Worm (Caenorhabditis elegans) whole organism, late embryonic: ENCODE results near the gene atg-9.

Source experiments
- C08G9.2 ChIP-seq: sonication (generic microtip); optimal IDR thresholded peaks from 2 replicates; lab custom pipeline; 2016; ENCODE audit warnings: mild to moderate bottlenecking, missing genetic modification characterization, moderate library complexity, missing compliant biosample characterization
- C38D4.7 ChIP-seq: fragments of 200-800 bp; sonication (Bioruptor generic); optimal IDR thresholded peaks from 2 replicates; lab custom pipeline; 2018; ENCODE audit warnings: mild to moderate bottlenecking, missing genetic modification characterization, moderate library complexity, missing compliant biosample characterization
- K02D7.2 ChIP-seq: sonication (generic microtip); optimal IDR thresholded peaks from 2 replicates; lab custom pipeline; 2017; ENCODE audit warnings: mild to moderate bottlenecking, missing genetic modification characterization, missing compliant biosample characterization
- K09A11.1 ChIP-seq: sonication (generic microtip); optimal IDR thresholded peaks from 2 replicates; lab custom pipeline; 2017; ENCODE audit warnings: antibody characterized with exemption, mild to moderate bottlenecking, missing genetic modification characterization, missing compliant biosample characterization; ENCODE audit not compliant: insufficient read depth
- T23F11.4 ChIP-seq: fragments of 200-800 bp; sonication (Bioruptor generic); optimal IDR thresholded peaks from 2 replicates; lab custom pipeline; 2018; ENCODE audit warnings: mild to moderate bottlenecking, missing genetic modification characterization, missing compliant biosample characterization
- ahr-1 ChIP-seq: sonication (generic microtip); optimal IDR thresholded peaks from 2 replicates; lab custom pipeline; 2016; ENCODE audit warnings: missing genetic modification characterization, missing compliant biosample characterization
- ama-1 ChIP-seq: fragments of 150-350 bp; optimal IDR thresholded peaks from 2 replicates; lab custom pipeline; 2014
- ceh-18 ChIP-seq: sonication (generic microtip); optimal IDR thresholded peaks from 2 replicates; lab custom pipeline; 2016; ENCODE audit warnings: missing genetic modification characterization, missing compliant biosample characterization
- ceh-19 ChIP-seq: fragments of 200-800 bp; sonication (Bioruptor generic); optimal IDR thresholded peaks from 2 replicates; lab custom pipeline; 2018; ENCODE audit warnings: mild to moderate bottlenecking, missing genetic modification characterization, missing compliant biosample characterization
- ceh-2 ChIP-seq: sonication (generic microtip); optimal IDR thresholded peaks from 2 replicates; lab custom pipeline; 2016; ENCODE audit warnings: missing genotype, missing genetic modification characterization, missing compliant biosample characterization
- ceh-22 ChIP-seq: sonication (generic microtip); optimal IDR thresholded peaks from 2 replicates; lab custom pipeline; 2017; ENCODE audit warnings: missing biosample characterization, missing genetic modification characterization
- ceh-24 ChIP-seq: sonication (generic microtip); optimal IDR thresholded peaks from 2 replicates; lab custom pipeline; 2016; ENCODE audit warnings: mild to moderate bottlenecking, missing genetic modification characterization, missing compliant biosample characterization
- ceh-30 ChIP-seq: fragments of 150-350 bp; optimal IDR thresholded peaks from 2 replicates; lab custom pipeline; 2014; ENCODE audit warnings: missing biosample characterization, missing genetic modification characterization
- ceh-31 ChIP-seq: sonication (generic microtip); optimal IDR thresholded peaks from 2 replicates; lab custom pipeline; 2016; ENCODE audit warnings: missing genetic modification characterization, missing compliant biosample characterization
- ceh-34 ChIP-seq: sonication (generic microtip); optimal IDR thresholded peaks from 2 replicates; lab custom pipeline; 2016; ENCODE audit warnings: mild to moderate bottlenecking, missing genetic modification characterization, missing compliant biosample characterization
- ceh-45 ChIP-seq: fragments of 200-800 bp; sonication (Bioruptor generic); IDR thresholded peaks from 2 replicates; pipeline ENCODE4 v1.3.6; 2022; ENCODE audit warnings: missing genetic modification reagents, missing genetic modification characterization, missing compliant biosample characterization
- ceh-48 ChIP-seq: sonication (generic microtip); optimal IDR thresholded peaks from 2 replicates; lab custom pipeline; 2016; ENCODE audit warnings: missing genetic modification characterization, inconsistent platforms, missing compliant biosample characterization
- ceh-9 ChIP-seq: sonication (generic microtip); optimal IDR thresholded peaks from 2 replicates; lab custom pipeline; 2016; ENCODE audit warnings: mild to moderate bottlenecking, missing genetic modification characterization, inconsistent platforms, missing compliant biosample characterization
- che-1 ChIP-seq: sonication (generic microtip); optimal IDR thresholded peaks from 2 replicates; lab custom pipeline; 2016; ENCODE audit warnings: mild to moderate bottlenecking, missing genetic modification characterization, missing compliant biosample characterization
- dve-1 ChIP-seq: sonication (generic microtip); optimal IDR thresholded peaks from 2 replicates; lab custom pipeline; 2017; ENCODE audit warnings: antibody characterized with exemption, mild to moderate bottlenecking, missing genetic modification characterization, missing compliant biosample characterization
- elt-2 ChIP-seq: sonication (generic microtip); optimal IDR thresholded peaks from 2 replicates; lab custom pipeline; 2016; ENCODE audit warnings: missing genetic modification reagents, missing genetic modification characterization, missing compliant biosample characterization
- elt-4 ChIP-seq: sonication (generic microtip); optimal IDR thresholded peaks from 2 replicates; lab custom pipeline; 2016; ENCODE audit warnings: missing genetic modification characterization, missing compliant biosample characterization
- ets-4 ChIP-seq: sonication (generic microtip); optimal IDR thresholded peaks from 2 replicates; lab custom pipeline; 2016; ENCODE audit warnings: missing genetic modification characterization, missing compliant biosample characterization
- eyg-1 ChIP-seq: sonication (generic microtip); optimal IDR thresholded peaks from 2 replicates; lab custom pipeline; 2016; ENCODE audit warnings: missing genotype, missing genetic modification characterization, missing compliant biosample characterization
- gmeb-2 ChIP-seq: sonication (generic microtip); optimal IDR thresholded peaks from 2 replicates; lab custom pipeline; 2016; ENCODE audit warnings: missing genetic modification characterization, inconsistent platforms, missing compliant biosample characterization
- hlh-15 ChIP-seq: sonication (generic microtip); optimal IDR thresholded peaks from 2 replicates; lab custom pipeline; 2016; ENCODE audit warnings: missing genetic modification characterization, missing compliant biosample characterization
- hlh-30 ChIP-seq: sonication (generic microtip); optimal IDR thresholded peaks from 2 replicates; lab custom pipeline; 2017; ENCODE audit warnings: antibody characterized with exemption, missing genetic modification characterization, missing compliant biosample characterization; ENCODE audit not compliant: insufficient read depth
- hlh-6 ChIP-seq: sonication (generic microtip); optimal IDR thresholded peaks from 2 replicates; lab custom pipeline; 2016; ENCODE audit warnings: missing genotype, missing genetic modification characterization, missing compliant biosample characterization
- lim-6 ChIP-seq: sonication (generic microtip); optimal IDR thresholded peaks from 2 replicates; lab custom pipeline; 2016; ENCODE audit warnings: missing genetic modification characterization, missing compliant biosample characterization
- mec-3 ChIP-seq: sonication (generic microtip); optimal IDR thresholded peaks from 2 replicates; lab custom pipeline; 2016; ENCODE audit warnings: borderline replicate concordance, missing genetic modification characterization, missing compliant biosample characterization
- nfya-1 ChIP-seq: sonication (generic microtip); optimal IDR thresholded peaks from 2 replicates; lab custom pipeline; 2017; ENCODE audit warnings: missing genetic modification characterization, mild to moderate bottlenecking, missing compliant biosample characterization, antibody characterized with exemption, moderate library complexity
- npax-4 ChIP-seq: sonication (generic microtip); optimal IDR thresholded peaks from 2 replicates; lab custom pipeline; 2016; ENCODE audit warnings: missing genetic modification characterization, missing compliant biosample characterization
- pat-9 ChIP-seq: fragments of 200-800 bp; sonication (Bioruptor generic); optimal IDR thresholded peaks from 2 replicates; lab custom pipeline; 2018; ENCODE audit warnings: mild to moderate bottlenecking, missing genetic modification characterization, moderate library complexity, missing compliant biosample characterization
- pqm-1 ChIP-seq: sonication (generic microtip); optimal IDR thresholded peaks from 2 replicates; lab custom pipeline; 2016; ENCODE audit warnings: missing genetic modification characterization, missing compliant biosample characterization
- pros-1 ChIP-seq: fragments of 150-350 bp; optimal IDR thresholded peaks from 2 replicates; lab custom pipeline; 2014; ENCODE audit warnings: missing biosample characterization, missing genetic modification reagents, missing genetic modification characterization
- ref-2 ChIP-seq: sonication (generic microtip); optimal IDR thresholded peaks from 2 replicates; lab custom pipeline; 2016; ENCODE audit warnings: missing genetic modification characterization, missing compliant biosample characterization
- rnt-1 ChIP-seq: sonication (generic microtip); optimal IDR thresholded peaks from 2 replicates; lab custom pipeline; 2016; ENCODE audit warnings: missing genetic modification characterization, missing compliant biosample characterization
- sox-2 ChIP-seq: fragments of 200-800 bp; sonication (Bioruptor generic); IDR thresholded peaks from 2 replicates; pipeline ENCODE4 v1.3.6; 2022; ENCODE audit warnings: missing genetic modification reagents, missing genetic modification characterization, missing compliant biosample characterization
- tbx-2 ChIP-seq: sonication (generic microtip); optimal IDR thresholded peaks from 2 replicates; lab custom pipeline; 2016; ENCODE audit warnings: missing genetic modification characterization, missing compliant biosample characterization
- tbx-7 ChIP-seq: sonication (generic microtip); optimal IDR thresholded peaks from 2 replicates; lab custom pipeline; 2016; ENCODE audit warnings: missing genotype, missing genetic modification characterization, missing compliant biosample characterization
- ttx-3 ChIP-seq: sonication (generic microtip); optimal IDR thresholded peaks from 2 replicates; lab custom pipeline; 2016; ENCODE audit warnings: missing genetic modification reagents, missing genetic modification characterization, missing compliant biosample characterization
- unc-42 ChIP-seq: sonication (generic microtip); optimal IDR thresholded peaks from 2 replicates; lab custom pipeline; 2016; ENCODE audit warnings: missing genotype, missing genetic modification characterization, missing compliant biosample characterization
- unc-55 ChIP-seq: sonication (generic microtip); optimal IDR thresholded peaks from 2 replicates; lab custom pipeline; 2017; ENCODE audit warnings: missing biosample characterization, missing genetic modification reagents, missing genetic modification characterization
- unc-86 ChIP-seq: sonication (generic microtip); optimal IDR thresholded peaks from 2 replicates; lab custom pipeline; 2016; ENCODE audit warnings: missing genetic modification characterization, missing compliant biosample characterization

Gene atg-9

DNA sequence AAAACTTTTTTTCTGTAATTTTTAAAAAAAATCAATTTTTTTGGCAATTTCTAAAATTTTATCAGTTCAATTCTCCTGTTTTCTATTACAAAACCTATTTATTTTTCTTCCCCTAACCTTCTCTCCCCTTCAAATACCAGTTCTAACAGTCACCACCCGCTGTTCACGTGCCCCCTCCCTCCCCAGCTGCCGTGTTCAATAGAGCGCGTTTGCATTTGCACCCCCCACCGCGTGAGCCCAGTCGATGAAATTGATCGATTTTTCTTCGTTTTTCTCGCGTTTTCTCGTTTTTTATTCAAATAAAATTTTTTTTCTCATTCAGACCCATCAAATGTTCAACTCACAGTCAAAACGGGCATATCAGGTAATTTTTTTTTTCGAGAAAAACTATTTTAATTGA lies at the start of gene atg-9:
Gene atg-9, plus strand, starts transcription at position 332 of the 400 bp plus-strand sequence.
- TF ChIP-seq nfya-1 (tag; lab: Kevin White, UChicago) (peak; percentile 54), ceh-24 (tag; lab: Kevin White, UChicago) (no peak), ceh-2 (tag; lab: Kevin White, UChicago) (no peak), ceh-19 (GFP tag; lab: Kevin White, UChicago) (no peak), ceh-9 (tag; lab: Kevin White, UChicago) (no peak), hlh-30 (tag; lab: Kevin White, UChicago) (peak; percentile 97), tbx-7 (tag; lab: Kevin White, UChicago) (no peak), ref-2 (tag; lab: Kevin White, UChicago) (peak; percentile 57), ceh-48 (tag; lab: Kevin White, UChicago) (peak; percentile 79), ceh-31 (tag; lab: Kevin White, UChicago) (peak; percentile 18), unc-55 (peak; percentile 17)

DNA sequence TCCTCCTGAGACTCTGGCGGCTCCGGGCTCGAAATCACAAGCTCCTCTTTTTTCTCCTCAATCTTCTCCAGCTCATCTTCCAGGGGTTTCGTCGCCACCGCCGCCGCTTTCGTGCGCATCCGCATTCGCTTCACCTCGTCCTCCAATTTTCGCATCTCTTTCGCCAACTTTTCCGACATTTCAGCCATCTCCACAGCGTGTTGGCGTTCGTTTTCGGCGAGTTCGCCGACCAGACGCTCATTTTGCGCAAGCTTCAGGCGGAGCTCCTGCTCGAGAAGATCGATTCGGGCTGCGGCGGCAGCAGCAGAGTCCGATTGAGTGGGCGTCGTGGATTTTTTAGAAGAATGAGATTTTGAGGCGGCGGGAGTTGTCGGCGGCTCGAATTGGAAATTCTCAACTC lies 45.9 kb upstream of the atg-9 start:
- TF ChIP-seq elt-4 (tag; lab: Kevin White, UChicago) = peak; percentile 89
- no peak for TF ChIP-seq K09A11.1 (tag; lab: Kevin White, UChicago)
- no peak for TF ChIP-seq T23F11.4 (GFP tag; lab: Kevin White, UChicago)

DNA sequence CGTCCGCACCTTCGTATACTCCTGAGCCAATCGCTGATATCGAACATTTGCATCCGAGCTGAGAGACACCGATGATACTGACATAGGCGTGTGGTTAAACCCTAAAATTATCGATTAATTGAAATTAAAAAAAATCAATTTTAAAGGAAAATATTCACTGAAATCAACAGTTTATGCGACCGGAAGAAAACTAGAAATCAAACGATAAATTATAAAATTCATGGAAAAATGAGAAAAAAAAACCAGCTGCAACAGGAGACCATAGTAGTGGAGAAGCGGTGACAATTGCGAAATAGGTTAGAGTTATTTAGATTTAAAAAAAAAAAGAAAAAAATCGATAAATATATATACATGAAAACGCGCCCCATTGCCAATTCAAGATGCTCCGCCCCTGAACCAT lies 44.6 kb upstream of the atg-9 start, which contains the start of gene F33E11.3:
Gene F33E11.3, minus strand, starts transcription at position 101 of the 400 bp plus-strand sequence.
- TF ChIP-seq T23F11.4 (GFP tag; lab: Kevin White, UChicago) = no peak
- TF ChIP-seq ama-1 (lab: Kevin White, UChicago) = no peak
- no peak for TF ChIP-seq hlh-15 (tag; lab: Kevin White, UChicago)

DNA sequence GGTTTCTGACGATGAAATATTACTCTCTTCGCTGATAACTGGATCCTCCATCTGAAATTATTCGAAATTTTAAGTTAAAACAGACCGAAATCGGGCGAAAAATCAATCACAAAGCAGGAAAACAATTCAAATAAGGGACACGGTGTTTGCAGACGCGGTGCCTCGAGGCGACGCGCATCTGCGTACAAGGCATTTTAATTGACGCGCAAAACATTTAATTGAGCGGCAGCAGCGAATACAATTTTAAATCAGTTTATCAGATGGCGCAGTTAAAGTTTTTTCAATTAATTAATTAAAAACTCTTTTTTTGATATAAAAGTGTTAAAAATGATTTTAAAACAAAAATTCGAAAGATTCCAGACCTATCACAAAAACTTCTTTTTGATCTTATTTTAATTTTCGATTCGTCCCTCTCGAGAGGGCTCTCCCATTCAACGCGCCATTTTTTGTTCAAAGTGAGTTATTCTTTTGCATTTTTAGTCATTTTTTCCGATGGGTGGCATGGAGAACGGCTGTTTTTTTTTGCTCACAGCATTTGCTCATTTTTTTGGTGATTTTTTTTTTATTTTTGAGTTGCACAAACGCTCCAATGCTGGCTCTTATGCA lies 37.6 kb upstream of the atg-9 start, which contains the start of gene phf-10:
Gene phf-10, minus strand, starts transcription at position 81 of the 606 bp plus-strand sequence.
- TF ChIP-seq ceh-19 (GFP tag; lab: Kevin White, UChicago) (peak; percentile 48), ceh-30 (no peak), ets-4 (tag; lab: Kevin White, UChicago) (no peak), nfya-1 (tag; lab: Kevin White, UChicago) (peak; percentile 35), ceh-34 (tag; lab: Kevin White, UChicago) (peak; percentile 19), rnt-1 (tag; lab: Kevin White, UChicago) (no peak), mec-3 (tag; lab: Kevin White, UChicago) (no peak), che-1 (tag; lab: Kevin White, UChicago) (no peak), dve-1 (tag; lab: Kevin White, UChicago) (no peak), ceh-22 (tag; lab: Kevin White, UChicago) (no peak), tbx-7 (tag; lab: Kevin White, UChicago) (no peak), eyg-1 (tag; lab: Kevin White, UChicago) (no peak), tbx-2 (tag; lab: Kevin White, UChicago) (no peak), hlh-6 (no peak), ceh-9 (tag; lab: Kevin White, UChicago) (no peak), unc-42 (tag; lab: Kevin White, UChicago) (peak; percentile 45), unc-55 (no peak), ttx-3 (tag; lab: Kevin White, UChicago) (peak; percentile 18), ceh-31 (tag; lab: Kevin White, UChicago) (no peak), npax-4 (no peak), K02D7.2 (tag; lab: Kevin White, UChicago) (no peak), ceh-48 (tag; lab: Kevin White, UChicago) (peak; percentile 11), unc-86 (tag; lab: Kevin White, UChicago) (no peak), T23F11.4 (GFP tag; lab: Kevin White, UChicago) (no peak), pqm-1 (tag; lab: Kevin White, UChicago) (no peak), ceh-45 (GFP tag; lab: Robert Waterston, UW) (no peak), ceh-24 (tag; lab: Kevin White, UChicago) (no peak), ahr-1 (no peak), ceh-18 (tag; lab: Kevin White, UChicago) (no peak), lim-6 (tag; lab: Kevin White, UChicago) (no peak), sox-2 (GFP tag; lab: Robert Waterston, UW) (no peak), C08G9.2 (tag; lab: Kevin White, UChicago) (no peak), C38D4.7 (GFP tag; lab: Kevin White, UChicago) (no peak), elt-4 (tag; lab: Kevin White, UChicago) (no peak), gmeb-2 (no peak), elt-2 (tag; lab: Kevin White, UChicago) (peak; percentile 14), pros-1 (tag; lab: Kevin White, UChicago) (no peak), pat-9 (tag; lab: Kevin White, UChicago) (no peak)
